Fruit fly (Drosophila melanogaster) whole organism, embryonic: ENCODE data around the gene CG32379.

Experiments used
- Aef1 ChIP-seq: fragments of 200-800 bp; sonication (Bioruptor generic); IDR thresholded peaks from 3 replicates; pipeline ENCODE4 v1.3.6; 2022; ENCODE audit warnings: missing biosample characterization, missing genetic modification characterization
- Blimp-1 ChIP-seq: fragments of 200-800 bp; sonication (Bioruptor generic); optimal IDR thresholded peaks from 3 replicates; lab custom pipeline; 2018; ENCODE audit warnings: missing biosample characterization, missing genetic modification characterization, mild to moderate bottlenecking, moderate library complexity, missing genetic modification reagents
- CG11456 ChIP-seq: fragments of 200-800 bp; sonication (Bioruptor generic); IDR thresholded peaks from 3 replicates; pipeline ENCODE4 v1.3.6; 2022; ENCODE audit warnings: missing biosample characterization, missing genetic modification characterization
- CG14014 ChIP-seq: fragments of 200-800 bp; sonication (Bioruptor generic); IDR thresholded peaks from 2 replicates; pipeline ENCODE4 v1.3.6; 2022; ENCODE audit warnings: missing biosample characterization, missing genetic modification characterization
- CG14710 ChIP-seq: fragments of 200-800 bp; sonication (Bioruptor generic); optimal IDR thresholded peaks from 3 replicates; lab custom pipeline; 2019; ENCODE audit warnings: missing biosample characterization, mild to moderate bottlenecking, missing genetic modification characterization, moderate library complexity
- CG14860 ChIP-seq: fragments of 200-800 bp; sonication (Bioruptor generic); IDR thresholded peaks from 3 replicates; pipeline ENCODE4 v1.3.6; 2022; ENCODE audit warnings: missing biosample characterization, missing genetic modification characterization; ENCODE audit not compliant: partially characterized antibody
- CG14965 ChIP-seq: fragments of 200-800 bp; sonication (Bioruptor generic); optimal IDR thresholded peaks from 2 replicates; lab custom pipeline; 2016; ENCODE audit warnings: missing biosample characterization, missing genetic modification characterization, borderline replicate concordance
- CG17359 ChIP-seq: fragments of 200-800 bp; sonication (Bioruptor generic); optimal IDR thresholded peaks from 3 replicates; lab custom pipeline; 2018; ENCODE audit warnings: missing biosample characterization, mild to moderate bottlenecking, missing genetic modification characterization, moderate library complexity
- CG17361 ChIP-seq: fragments of 200-800 bp; sonication (Bioruptor generic); IDR thresholded peaks from 3 replicates; pipeline ENCODE4 v1.3.6; 2022; ENCODE audit warnings: missing biosample characterization, missing genetic modification characterization
- CG18619 ChIP-seq: fragments of 200-800 bp; sonication (Bioruptor generic); optimal IDR thresholded peaks from 3 replicates; lab custom pipeline; 2017; ENCODE audit warnings: missing biosample characterization, mild to moderate bottlenecking, missing genetic modification characterization
- CG2116 ChIP-seq: fragments of 200-800 bp; sonication (Bioruptor generic); optimal IDR thresholded peaks from 3 replicates; lab custom pipeline; 2018; ENCODE audit warnings: missing biosample characterization, mild to moderate bottlenecking, missing genetic modification characterization
- CG2120 ChIP-seq: fragments of 200-800 bp; sonication (Bioruptor generic); optimal IDR thresholded peaks from 3 replicates; lab custom pipeline; 2016; ENCODE audit warnings: missing biosample characterization, missing genetic modification characterization
- CG30431 ChIP-seq: fragments of 200-800 bp; sonication (Bioruptor generic); optimal IDR thresholded peaks from 2 replicates; lab custom pipeline; 2017; ENCODE audit warnings: missing biosample characterization, missing genetic modification characterization
- CG34376 ChIP-seq: fragments of 200-800 bp; sonication (Bioruptor generic); optimal IDR thresholded peaks from 2 replicates; lab custom pipeline; 2018; ENCODE audit warnings: missing biosample characterization, mild to moderate bottlenecking, missing genetic modification characterization
- CG34422 ChIP-seq: fragments of 200-800 bp; sonication (Bioruptor generic); IDR thresholded peaks from 3 replicates; pipeline ENCODE4 v1.3.6; 2022; ENCODE audit warnings: missing biosample characterization, missing genetic modification characterization
- CG3726 ChIP-seq: fragments of 200-800 bp; sonication (Bioruptor generic); IDR thresholded peaks from 3 replicates; pipeline ENCODE4, ENCODE4 v1.3.6; 2022; ENCODE audit warnings: missing biosample characterization, missing genetic modification characterization
- CG4282 ChIP-seq: fragments of 200-800 bp; sonication (Bioruptor generic); optimal IDR thresholded peaks from 2 replicates; lab custom pipeline; 2016; ENCODE audit warnings: missing biosample characterization, missing genetic modification characterization
- CG7839 ChIP-seq: fragments of 200-800 bp; sonication (Bioruptor generic); optimal IDR thresholded peaks from 3 replicates; lab custom pipeline; 2018; ENCODE audit warnings: missing biosample characterization, mild to moderate bottlenecking, missing genetic modification characterization, moderate library complexity
- CG8388 ChIP-seq: fragments of 200-800 bp; sonication (Bioruptor generic); optimal IDR thresholded peaks from 2 replicates; lab custom pipeline; 2019; ENCODE audit warnings: missing biosample characterization, mild to moderate bottlenecking, missing genetic modification characterization, moderate library complexity
- CG8944 ChIP-seq: fragments of 200-800 bp; sonication (Bioruptor generic); optimal IDR thresholded peaks from 3 replicates; lab custom pipeline; 2016; ENCODE audit warnings: missing biosample characterization, missing genetic modification characterization
- CG9215 ChIP-seq: fragments of 200-800 bp; sonication (Bioruptor generic); IDR thresholded peaks from 2 replicates; pipeline ENCODE4 v1.3.6; 2022; ENCODE audit warnings: missing biosample characterization, missing genetic modification characterization
- CG9797 ChIP-seq: fragments of 200-800 bp; sonication (Bioruptor generic); optimal IDR thresholded peaks from 3 replicates; lab custom pipeline; 2018; ENCODE audit warnings: missing biosample characterization, mild to moderate bottlenecking, missing genetic modification characterization
- Dll ChIP-seq: fragments of 200-800 bp; sonication (Bioruptor generic); IDR thresholded peaks from 4 replicates; pipeline ENCODE4 v1.3.6; 2022; ENCODE audit warnings: missing biosample characterization, missing genetic modification characterization; ENCODE audit not compliant: partially characterized antibody
- Elba2 ChIP-seq: fragments of 200-800 bp; sonication (Bioruptor generic); optimal IDR thresholded peaks from 3 replicates; lab custom pipeline; 2016; ENCODE audit warnings: missing biosample characterization, missing genetic modification characterization
- HLH3B ChIP-seq: fragments of 200-800 bp; sonication (Bioruptor generic); IDR thresholded peaks from 2 replicates; pipeline ENCODE4 v1.3.6; 2022; ENCODE audit warnings: missing biosample characterization, missing genetic modification characterization
- HmgZ ChIP-seq: fragments of 200-800 bp; sonication (Bioruptor generic); optimal IDR thresholded peaks from 2 replicates; lab custom pipeline; 2018; ENCODE audit warnings: missing biosample characterization, mild to moderate bottlenecking, missing genetic modification characterization
- NC2α ChIP-seq: fragments of 200-800 bp; sonication (Bioruptor generic); optimal IDR thresholded peaks from 2 replicates; lab custom pipeline; 2016; ENCODE audit warnings: missing biosample characterization, missing genetic modification characterization
- Optix ChIP-seq: fragments of 200-800 bp; sonication (Bioruptor generic); IDR thresholded peaks from 3 replicates; pipeline ENCODE4 v1.3.6; 2022; ENCODE audit warnings: missing biosample characterization, missing genetic modification characterization
- Ptx1 ChIP-seq: fragments of 200-800 bp; sonication (Bioruptor generic); IDR thresholded peaks from 2 replicates; pipeline ENCODE4 v1.3.6; 2022; ENCODE audit warnings: missing biosample characterization, missing genetic modification characterization
- Ravus ChIP-seq: fragments of 200-800 bp; sonication (Bioruptor generic); IDR thresholded peaks from 2 replicates; pipeline ENCODE4 v1.3.6; 2022; ENCODE audit warnings: missing biosample characterization, missing genetic modification characterization
- Side ChIP-seq: fragments of 200-800 bp; sonication (Bioruptor generic); optimal IDR thresholded peaks from 2 replicates; lab custom pipeline; 2016; ENCODE audit warnings: missing biosample characterization, missing genetic modification characterization
- btn ChIP-seq: fragments of 200-800 bp; sonication (Bioruptor generic); optimal IDR thresholded peaks from 2 replicates; lab custom pipeline; 2016; ENCODE audit warnings: missing biosample characterization, missing genetic modification characterization
- crol ChIP-seq: fragments of 200-800 bp; sonication (Bioruptor generic); IDR thresholded peaks from 2 replicates; pipeline ENCODE4 v1.3.6; 2022; ENCODE audit warnings: missing biosample characterization, missing genetic modification characterization
- danr ChIP-seq: fragments of 200-800 bp; sonication (Bioruptor generic); IDR thresholded peaks from 2 replicates; pipeline ENCODE4 v1.3.6; 2022; ENCODE audit warnings: missing biosample characterization, missing genetic modification characterization
- dmrt11E ChIP-seq: fragments of 200-800 bp; sonication (Bioruptor generic); optimal IDR thresholded peaks from 3 replicates; lab custom pipeline; 2018; ENCODE audit warnings: missing biosample characterization, mild to moderate bottlenecking, missing genetic modification characterization, moderate library complexity
- ems ChIP-seq: fragments of 200-800 bp; sonication (Bioruptor generic); optimal IDR thresholded peaks from 3 replicates; lab custom pipeline; 2016; ENCODE audit warnings: missing biosample characterization, missing genetic modification characterization
- fru ChIP-seq: fragments of >200 bp; optimal IDR thresholded peaks from 2 replicates; lab custom pipeline; 2017
- gfzf ChIP-seq: fragments of 200-800 bp; sonication (Bioruptor generic); optimal IDR thresholded peaks from 2 replicates; lab custom pipeline; 2016; ENCODE audit warnings: missing biosample characterization, mild to moderate bottlenecking, missing genetic modification characterization, moderate library complexity
- grau ChIP-seq: fragments of 200-800 bp; optimal IDR thresholded peaks from 3 replicates; lab custom pipeline; 2019; ENCODE audit warnings: missing biosample characterization, mild to moderate bottlenecking, missing genetic modification characterization, moderate library complexity
- inv ChIP-seq: fragments of 200-800 bp; sonication (Bioruptor generic); IDR thresholded peaks from 2 replicates; pipeline ENCODE4 v1.3.6; 2022; ENCODE audit warnings: missing biosample characterization, missing genetic modification characterization; ENCODE audit not compliant: partially characterized antibody
- jumu ChIP-seq: fragments of 200-800 bp; sonication (Bioruptor generic); optimal IDR thresholded peaks from 3 replicates; lab custom pipeline; 2016; ENCODE audit warnings: missing biosample characterization, missing genetic modification characterization
- nerfin-1 ChIP-seq: fragments of 200-800 bp; sonication (Bioruptor generic); optimal IDR thresholded peaks from 3 replicates; lab custom pipeline; 2019; ENCODE audit warnings: missing biosample characterization, mild to moderate bottlenecking, missing genetic modification characterization, moderate library complexity
- oc ChIP-seq: fragments of 200-800 bp; sonication (Bioruptor generic); optimal IDR thresholded peaks from 2 replicates; lab custom pipeline; 2018; ENCODE audit warnings: missing biosample characterization, mild to moderate bottlenecking, missing genetic modification characterization, moderate library complexity
- pita ChIP-seq: fragments of 200-800 bp; sonication (Bioruptor generic); optimal IDR thresholded peaks from 2 replicates; lab custom pipeline; 2017; ENCODE audit warnings: missing biosample characterization, mild to moderate bottlenecking, missing genetic modification characterization
- pum ChIP-seq: fragments of 200-800 bp; sonication (Bioruptor generic); optimal IDR thresholded peaks from 2 replicates; lab custom pipeline; 2016; ENCODE audit warnings: missing biosample characterization, missing genetic modification characterization
- pzg ChIP-seq: fragments of 200-800 bp; sonication (Bioruptor generic); optimal IDR thresholded peaks from 3 replicates; lab custom pipeline; 2018; ENCODE audit warnings: missing biosample characterization, mild to moderate bottlenecking, missing genetic modification characterization, moderate library complexity
- rib ChIP-seq: fragments of 200-800 bp; sonication (Bioruptor generic); IDR thresholded peaks from 2 replicates; pipeline ENCODE4 v1.3.6; 2022; ENCODE audit warnings: missing biosample characterization, missing genetic modification characterization
- salm ChIP-seq: fragments of 200-800 bp; sonication (Bioruptor generic); optimal IDR thresholded peaks from 2 replicates; lab custom pipeline; 2018; ENCODE audit warnings: missing biosample characterization, mild to moderate bottlenecking, missing genetic modification characterization
- shn ChIP-seq: fragments of 200-800 bp; sonication (Bioruptor generic); optimal IDR thresholded peaks from 3 replicates; lab custom pipeline; 2016; ENCODE audit warnings: missing biosample characterization, missing genetic modification characterization
- sim ChIP-seq: fragments of 200-800 bp; sonication (Bioruptor generic); IDR thresholded peaks from 2 replicates; pipeline ENCODE4 v1.3.6; 2022; ENCODE audit warnings: missing biosample characterization, missing genetic modification characterization

Gene CG32379

dm6 chr3L:7356386-7357117 is 39.6 kb upstream of the CG32379 start, which contains the start of gene CTCF (continued):
- TF ChIP-seq pita (no peak), Blimp-1 (GFP tag; lab: Kevin White, UChicago) (no peak), HLH3B (peak; percentile 51), danr (GFP tag; lab: Robert Waterston, UW) (no peak), CG4282 (GFP tag; lab: Kevin White, UChicago) (no peak), HmgZ (peak; percentile 24), NC2α (GFP tag; lab: Kevin White, UChicago) (peak; percentile 43), rib (GFP tag; lab: Robert Waterston, UW) (no peak), CG9797 (peak; percentile 36), oc (no peak), nerfin-1 (tag; lab: Kevin White, UChicago) (peak; percentile 100), inv (GFP tag; lab: Robert Waterston, UW) (peak; percentile 55; the same call in 1 of the 2 replicates), CG8388 (no peak), CG3726 (GFP tag; lab: Robert Waterston, UW) (no peak), salm (peak; percentile 5), fru (lab: Kevin White, UChicago) (no peak), shn (no peak), CG14710 (tag; lab: Kevin White, UChicago) (peak; percentile 50), CG11456 (GFP tag; lab: Robert Waterston, UW) (peak; percentile 73; the same call in 2 of the 3 replicates), Ravus (GFP tag; lab: Robert Waterston, UW) (no peak), CG14860 (peak; percentile 65), ems (GFP tag; lab: Kevin White, UChicago) (no peak), CG34422 (GFP tag; lab: Robert Waterston, UW) (peak; percentile 63), Optix (GFP tag; lab: Robert Waterston, UW) (no peak), btn (GFP tag; lab: Kevin White, UChicago) (no peak), jumu (GFP tag; lab: Kevin White, UChicago) (peak; percentile 54), Elba2 (GFP tag; lab: Kevin White, UChicago) (no peak), CG17361 (GFP tag; lab: Robert Waterston, UW) (peak; percentile 74), CG9215 (GFP tag; lab: Robert Waterston, UW) (no peak), CG7839 (tag; lab: Kevin White, UChicago) (peak; percentile 53), Side (GFP tag; lab: Kevin White, UChicago) (no peak), gfzf (GFP tag; lab: Kevin White, UChicago) (peak; percentile 24), Aef1 (no peak), grau (tag; lab: Kevin White, UChicago) (peak; percentile 52), CG2120 (peak; percentile 52), CG8944 (GFP tag; lab: Kevin White, UChicago) (peak; percentile 41), pzg (GFP tag; lab: Kevin White, UChicago) (peak; percentile 62), pum (GFP tag; lab: Kevin White, UChicago) (peak; percentile 14), Dll (peak; percentile 83), CG14014 (0 out of 2 replicates have a peak, but pooled peaks have one; percentile 6), CG17359 (tag; lab: Kevin White, UChicago) (peak; percentile 34), dmrt11E (tag; lab: Kevin White, UChicago) (peak; percentile 32), CG34376 (GFP tag; lab: Kevin White, UChicago) (peak; percentile 85), CG30431 (GFP tag; lab: Kevin White, UChicago) (peak; percentile 24), CG14965 (GFP tag; lab: Kevin White, UChicago) (no peak), CG2116 (GFP tag; lab: Kevin White, UChicago) (peak; percentile 73), CG18619 (GFP tag; lab: Kevin White, UChicago) (peak; percentile 7), Ptx1 (GFP tag; lab: Robert Waterston, UW) (peak; percentile 50), sim (GFP tag; lab: Robert Waterston, UW) (no peak), crol (no peak)
